Worm (Caenorhabditis elegans) whole organism, L4 larva: Measurements from ENCODE around the gene viro-2.

Experiments used
- lin-13 ChIP-seq: fragments of 150-350 bp; optimal IDR thresholded peaks from 2 replicates; lab custom pipeline; 2014; ENCODE audit warnings: missing biosample characterization, missing genetic modification reagents, missing genetic modification characterization
- mep-1 ChIP-seq: fragments of 150-350 bp; sonication (generic microtip); optimal IDR thresholded peaks from 3 replicates; lab custom pipeline; 2014; ENCODE audit warnings: missing biosample characterization, missing genetic modification characterization
- pha-4 ChIP-seq, 2 experiments: fragments of 150-350 bp in 1 of 2; fragments of 200-800 bp in 1 of 2; sonication (Bioruptor generic) in 1 of 2; IDR thresholded peaks in 1 of 2; optimal IDR thresholded peaks in 1 of 2; 2 replicates each; pipeline versions ENCODE4 v1.3.6 to Lab custom; 2014 to 2022; ENCODE audit warnings: missing genetic modification characterization in 2 of 2, missing genetic modification reagents in 2 of 2, missing biosample characterization in 1 of 2, missing compliant biosample characterization in 1 of 2
- pqm-1 ChIP-seq: sonication (generic microtip); optimal IDR thresholded peaks from 2 replicates; lab custom pipeline; 2017; ENCODE audit warnings: missing biosample characterization, missing genetic modification characterization
- spr-1 ChIP-seq: sonication (generic microtip); optimal IDR thresholded peaks from 2 replicates; lab custom pipeline; 2016; ENCODE audit warnings: mild to moderate bottlenecking, missing genetic modification characterization, missing compliant biosample characterization
- unc-39 ChIP-seq: sonication (generic microtip); optimal IDR thresholded peaks from 2 replicates; lab custom pipeline; 2017; ENCODE audit warnings: missing biosample characterization, missing genetic modification characterization
- unc-62 ChIP-seq, 3 experiments: fragments of 150-350 bp in 1 of 3; sonication (generic microtip); optimal IDR thresholded peaks in 2 of 3; peaks in 1 of 3; 1 replicate in 1 of 3; 2 replicates in 2 of 3; lab custom pipeline; 2014 to 2017; ENCODE audit warnings: missing biosample characterization in 3 of 3, missing genetic modification characterization in 3 of 3, missing genetic modification reagents in 3 of 3, missing genotype in 1 of 3
- zfp-3 ChIP-seq: fragments of 200-800 bp; sonication (Bioruptor generic); conservative IDR thresholded peaks from 2 replicates; pipeline ENCODE4 v1.3.6; 2022; ENCODE audit warnings: missing genetic modification reagents, missing genetic modification characterization, missing compliant biosample characterization

ce11 chrIII:7083106-7083505 is 45.6 kb upstream of the viro-2 start:
- TF ChIP-seq lin-13 (no peak), zfp-3 (no peak), pha-4 (GFP tag; IDR thresholded peaks at IDR 0.05; lab: Robert Waterston, UW) (no peak), pha-4 (tag; optimal IDR thresholded peaks at IDR 0.05; lab: Kevin White, UChicago) (no peak), unc-62 (GFP tag; optimal IDR thresholded peaks at IDR 0.05 in 1 of 2; lab: Kevin White, UChicago) (no peak), unc-62 (tag; optimal IDR thresholded peaks at IDR 0.05; lab: Kevin White, UChicago) (no peak), unc-39 (tag; lab: Kevin White, UChicago) (no peak), pqm-1 (tag; lab: Kevin White, UChicago) (no peak), spr-1 (tag; lab: Kevin White, UChicago) (no peak), mep-1 (tag; lab: Kevin White, UChicago) (no peak)
